Fruit fly (Drosophila melanogaster): ENCODE results near the gene CG12498.
A peak's percentile ranks its signal among the peaks of the same experiment; 100 is the strongest.

Gene CG12498

DNA sequence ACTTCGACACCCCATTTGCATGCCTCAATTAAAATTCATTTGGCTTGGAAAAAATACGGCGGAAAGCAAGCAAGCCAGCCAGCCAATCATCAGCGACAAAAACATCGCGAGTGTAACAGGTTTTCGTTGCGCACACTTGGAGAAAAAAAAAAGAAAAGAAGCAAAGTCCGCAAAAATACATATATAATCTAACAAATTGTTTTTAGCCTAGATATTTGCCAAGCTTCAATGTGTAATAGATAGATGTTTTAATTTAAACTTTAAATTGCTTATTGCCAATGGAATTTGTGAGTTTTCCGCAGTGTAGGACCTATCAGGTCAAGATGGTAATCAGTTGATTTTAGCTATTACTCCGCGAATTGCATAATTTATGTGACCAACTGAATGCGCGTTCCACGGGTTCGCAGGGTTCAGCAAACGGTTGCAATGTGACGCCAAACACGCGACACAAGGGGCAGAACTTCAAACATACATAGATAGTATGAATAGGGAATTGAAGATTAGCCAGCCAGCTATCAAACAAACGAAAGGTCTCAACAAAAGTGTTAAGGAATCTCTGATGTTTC, 23.0 kb upstream of the CG12498 start (continued):
- TF ChIP-seq CG13287 (GFP tag; IDR thresholded peaks at IDR 0.05; ENCODE audit: partially characterized antibody) (no peak), CG30431 (GFP tag; optimal IDR thresholded peaks at IDR 0.05) (peak; percentile 72), ro (GFP tag; IDR thresholded peaks at IDR 0.05) (peak; percentile 64), CG6689 (GFP tag; IDR thresholded peaks at IDR 0.05) (peak; percentile 91), CG12104 (GFP tag; optimal IDR thresholded peaks at IDR 0.05) (peak; percentile 75), H2.0 (GFP tag; IDR thresholded peaks at IDR 0.05) (peak; percentile 89), sqz (GFP tag; optimal IDR thresholded peaks at IDR 0.05) (peak; percentile 69), CG6254 (GFP tag; optimal IDR thresholded peaks at IDR 0.05) (peak; percentile 51), tio (GFP tag; optimal IDR thresholded peaks at IDR 0.05) (peak; percentile 75), Opbp (GFP tag; IDR thresholded peaks at IDR 0.05; ENCODE audit: partially characterized antibody) (no peak), maf-S (GFP tag; optimal IDR thresholded peaks at IDR 0.05) (peak; percentile 83), luna (GFP tag; optimal IDR thresholded peaks at IDR 0.05) (peak; percentile 75), PHDP (tag; optimal IDR thresholded peaks at IDR 0.05) (peak; percentile 87), ara (GFP tag; IDR thresholded peaks at IDR 0.05) (peak; percentile 73), CG5953 (GFP tag; IDR thresholded peaks at IDR 0.05) (peak; percentile 88), CG13894 (tag; optimal IDR thresholded peaks at IDR 0.05) (peak; percentile 74), vvl (GFP tag; IDR thresholded peaks at IDR 0.05) (peak; percentile 95), Aef1 (GFP tag; IDR thresholded peaks at IDR 0.05) (peak; percentile 93), Scr (GFP tag; IDR thresholded peaks at IDR 0.05; ENCODE audit: partially characterized antibody) (no peak), hb (GFP tag; IDR thresholded peaks at IDR 0.05; ENCODE audit: partially characterized antibody) (no peak), odd (GFP tag; optimal IDR thresholded peaks at IDR 0.05) (peak; percentile 51), Meics (GFP tag; optimal IDR thresholded peaks at IDR 0.05) (peak; percentile 91), CG43689 (GFP tag; IDR thresholded peaks at IDR 0.05) (peak; percentile 84), CG13296 (GFP tag; optimal IDR thresholded peaks at IDR 0.05) (peak; percentile 87), Dp (GFP tag; optimal IDR thresholded peaks at IDR 0.05) (no peak), CG6813 (GFP tag; optimal IDR thresholded peaks at IDR 0.05) (peak; percentile 80), CG10209 (GFP tag; optimal IDR thresholded peaks at IDR 0.05) (peak; percentile 87), CG17568 (GFP tag; optimal IDR thresholded peaks at IDR 0.05) (peak; percentile 65), HLH54F (GFP tag; optimal IDR thresholded peaks at IDR 0.05) (peak; percentile 86), Kr (GFP tag; optimal IDR thresholded peaks at IDR 0.05) (no peak), cad (GFP tag; optimal IDR thresholded peaks at IDR 0.05) (no peak), CG4854 (GFP tag; optimal IDR thresholded peaks at IDR 0.05) (peak; percentile 75), CG6854 (GFP tag; optimal IDR thresholded peaks at IDR 0.05) (peak; percentile 84), BtbVII (GFP tag; optimal IDR thresholded peaks at IDR 0.05) (peak; percentile 84)

DNA sequence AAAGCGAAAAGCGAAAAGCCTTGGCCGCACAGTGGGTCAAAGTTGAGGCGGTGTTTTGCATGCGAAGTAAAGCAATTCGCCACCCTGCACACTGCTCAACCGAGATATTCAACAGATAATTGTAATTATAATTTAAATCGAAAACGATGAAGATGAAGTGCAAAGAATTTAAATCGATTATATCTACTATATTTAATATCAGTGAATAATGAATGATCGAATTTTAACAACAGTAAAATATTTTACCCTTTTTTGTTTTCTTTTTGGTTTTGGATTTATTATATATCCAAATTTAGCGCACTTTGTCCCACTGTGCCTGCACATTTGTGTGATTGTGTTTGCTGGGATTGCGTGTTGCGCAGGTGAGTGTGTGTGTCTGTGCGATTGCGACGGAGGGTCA, 22.4 kb upstream of the CG12498 start:
- TF ChIP-seq crol (GFP tag; IDR thresholded peaks at IDR 0.05) (no peak), CG1647 (GFP tag; optimal IDR thresholded peaks at IDR 0.05) (peak; percentile 59), gem (tag; optimal IDR thresholded peaks at IDR 0.05) (peak; percentile 93), shn (GFP tag; optimal IDR thresholded peaks at IDR 0.05) (peak; percentile 69), cwo (GFP tag; optimal IDR thresholded peaks at IDR 0.05) (peak; percentile 81), CG3407 (GFP tag; optimal IDR thresholded peaks at IDR 0.05) (peak; percentile 70), CG10543 (GFP tag; optimal IDR thresholded peaks at IDR 0.05) (no peak), CG12236 (GFP tag; optimal IDR thresholded peaks at IDR 0.05) (peak; percentile 3), cato (GFP tag; optimal IDR thresholded peaks at IDR 0.05; ENCODE audit: borderline replicate concordance) (peak; percentile 65), CG17186 (GFP tag; optimal IDR thresholded peaks at IDR 0.05) (peak; percentile 44), CG34224 (GFP tag; IDR thresholded peaks at IDR 0.05; ENCODE audit: partially characterized antibody) (no peak), sens (GFP tag) (peak; percentile 98), CG34376 (GFP tag; optimal IDR thresholded peaks at IDR 0.05) (no peak), pita (GFP tag; optimal IDR thresholded peaks at IDR 0.05) (no peak), jing (GFP tag; optimal IDR thresholded peaks at IDR 0.05) (peak; percentile 75), CG5245 (GFP tag; optimal IDR thresholded peaks at IDR 0.05) (peak; percentile 76), bbx (GFP tag; IDR thresholded peaks at IDR 0.05; ENCODE audit: partially characterized antibody) (no peak), CG10565 (GFP tag; optimal IDR thresholded peaks at IDR 0.05) (peak; percentile 21)
